Worm (Caenorhabditis elegans): ENCODE results near the gene dis-3.

Gene dis-3

ce11 chrIV:10090358-10090757 lies 6.6 kb upstream of the dis-3 start, which contains the start of gene ttbk-5:
ttbk-5 (plus strand) TSS chrIV:10090658.
- no peak for TF ChIP-seq sox-2 (GFP tag; IDR thresholded peaks at IDR 0.05)
- no peak for TF ChIP-seq hlh-15 (tag; optimal IDR thresholded peaks at IDR 0.05)
- no peak for TF ChIP-seq pha-4 (tag; optimal IDR thresholded peaks at IDR 0.05)

ce11 chrIV:10095171-10095570 lies 1.8 kb upstream of the dis-3 start, which contains the start of the genes C04G2.5 and msp-36:
C04G2.5 (minus strand) TSS chrIV:10095271.
msp-36 (plus strand) TSS chrIV:10095433.
- TF ChIP-seq ttx-3 (tag; optimal IDR thresholded peaks at IDR 0.05) (no peak), pax-1 (tag; optimal IDR thresholded peaks at IDR 0.05) (no peak), sdc-2 (tag; optimal IDR thresholded peaks at IDR 0.05) (no peak), dmd-4 (tag; optimal IDR thresholded peaks at IDR 0.05; ENCODE audit: borderline replicate concordance) (no peak), hlh-15 (tag; optimal IDR thresholded peaks at IDR 0.05) (no peak), mec-3 (tag; optimal IDR thresholded peaks at IDR 0.05; ENCODE audit: borderline replicate concordance) (no peak), ama-1 (optimal IDR thresholded peaks at IDR 0.05) (no peak), ceh-45 (GFP tag; IDR thresholded peaks at IDR 0.05) (no peak), ceh-24 (tag; optimal IDR thresholded peaks at IDR 0.05) (no peak), tbx-2 (tag; optimal IDR thresholded peaks at IDR 0.05) (no peak), gmeb-2 (tag; optimal IDR thresholded peaks at IDR 0.05) (no peak), ceh-19 (GFP tag; optimal IDR thresholded peaks at IDR 0.05) (no peak)

ce11 chrIV:10110417-10110816 lies 13.4 kb downstream of the dis-3 start, which contains the start of gene egl-38:
egl-38 (minus strand) TSS chrIV:10110517.
- no peak for TF ChIP-seq pha-2 (tag; optimal IDR thresholded peaks at IDR 0.05)
- TF ChIP-seq odd-2 (tag; optimal IDR thresholded peaks at IDR 0.05): no peak
- TF ChIP-seq ama-1 (optimal IDR thresholded peaks at IDR 0.05): no peak
- no peak for TF ChIP-seq nfya-1 (tag; optimal IDR thresholded peaks at IDR 0.05)
- no peak for TF ChIP-seq lim-6 (tag; optimal IDR thresholded peaks at IDR 0.05)
- no peak for TF ChIP-seq ceh-18 (tag; optimal IDR thresholded peaks at IDR 0.05)
- no peak for TF ChIP-seq ceh-34 (tag; optimal IDR thresholded peaks at IDR 0.05)
- no peak for TF ChIP-seq sox-2 (GFP tag; IDR thresholded peaks at IDR 0.05)
- no peak for TF ChIP-seq elt-4 (tag; optimal IDR thresholded peaks at IDR 0.05)

ce11 chrIV:10110870-10111269 lies 13.9 kb downstream of the dis-3 start:
- TF ChIP-seq ceh-6 (GFP tag; optimal IDR thresholded peaks at IDR 0.05) (no peak), pha-4 (tag; optimal IDR thresholded peaks at IDR 0.05) (no peak), elt-4 (tag; optimal IDR thresholded peaks at IDR 0.05) (no peak), nfya-1 (tag; optimal IDR thresholded peaks at IDR 0.05) (no peak), che-1 (tag; optimal IDR thresholded peaks at IDR 0.05) (no peak), unc-42 (tag; optimal IDR thresholded peaks at IDR 0.05) (no peak), unc-3 (GFP tag; conservative IDR thresholded peaks at IDR 0.05) (no peak), unc-3 (tag; optimal IDR thresholded peaks at IDR 0.05) (no peak), C38D4.7 (GFP tag; optimal IDR thresholded peaks at IDR 0.05) (no peak), fkh-10 (GFP tag; optimal IDR thresholded peaks at IDR 0.05) (no peak), elt-2 (tag; optimal IDR thresholded peaks at IDR 0.05) (no peak), unc-55 (GFP tag; optimal IDR thresholded peaks at IDR 0.05) (no peak), ceh-22 (tag; optimal IDR thresholded peaks at IDR 0.05) (no peak), ceh-45 (GFP tag; IDR thresholded peaks at IDR 0.05) (no peak), K09A11.1 (tag; optimal IDR thresholded peaks at IDR 0.05; ENCODE audit: insufficient read depth) (no peak), F13H6.1 (tag; optimal IDR thresholded peaks at IDR 0.05) (no peak), ets-4 (tag; optimal IDR thresholded peaks at IDR 0.05) (no peak), pax-1 (tag; optimal IDR thresholded peaks at IDR 0.05) (no peak)

- no peak for TF ChIP-seq dve-1 (tag; optimal IDR thresholded peaks at IDR 0.05)
Measured at ce11 chrIV:10111441-10111840, 14.4 kb downstream of the dis-3 start, which contains the start of gene spch-1. spch-1 (minus strand) TSS chrIV:10111541.

All from whole organism, late embryonic.